Fruit fly (Drosophila melanogaster): ENCODE measurements around the gene NHP2.

The NHP2 gene

dm6 chr3L:14775711-14776660, 26.0 kb downstream of the NHP2 start, which contains the start of gene mop (continued):
- TF ChIP-seq CG9437 (GFP tag; optimal IDR thresholded peaks at IDR 0.05) (peak; percentile 6), fd96Cb (tag; optimal IDR thresholded peaks at IDR 0.05) (no peak), CG33557 (GFP tag; optimal IDR thresholded peaks at IDR 0.05) (no peak), Fer3 (tag; optimal IDR thresholded peaks at IDR 0.05) (no peak), bbx (GFP tag; IDR thresholded peaks at IDR 0.05; ENCODE audit: partially characterized antibody) (peak; percentile 65), Optix (GFP tag; IDR thresholded peaks at IDR 0.05) (no peak), sug (tag; optimal IDR thresholded peaks at IDR 0.05) (no peak), CG32772 (GFP tag; IDR thresholded peaks at IDR 0.05) (peak; percentile 58; the same call in 1 of the 2 replicates), twi (tag; optimal IDR thresholded peaks at IDR 0.05) (no peak), Xrp1 (GFP tag; IDR thresholded peaks at IDR 0.05) (no peak; the same call in 1 of the 2 replicates), CG3726 (GFP tag; IDR thresholded peaks at IDR 0.05) (no peak), CG6813 (GFP tag; optimal IDR thresholded peaks at IDR 0.05) (no peak), Hsf (GFP tag; optimal IDR thresholded peaks at IDR 0.05) (peak; percentile 1), CG33213 (GFP tag; optimal IDR thresholded peaks at IDR 0.05) (peak; percentile 45), CG4282 (GFP tag; optimal IDR thresholded peaks at IDR 0.05) (no peak), Chrac-16 (GFP tag; optimal IDR thresholded peaks at IDR 0.05) (peak; percentile 22), wor (GFP tag; IDR thresholded peaks at IDR 0.05) (no peak), nmo (GFP tag; optimal IDR thresholded peaks at IDR 0.05) (peak; percentile 61), tio (GFP tag; optimal IDR thresholded peaks at IDR 0.05) (no peak), CG14441 (GFP tag; IDR thresholded peaks at IDR 0.05) (peak; percentile 63), CG17328 (GFP tag; IDR thresholded peaks at IDR 0.05) (peak; percentile 62), CG32532 (GFP tag; IDR thresholded peaks at IDR 0.05) (peak; percentile 80), CG4820 (GFP tag; optimal IDR thresholded peaks at IDR 0.05) (peak; percentile 16), oc (tag; optimal IDR thresholded peaks at IDR 0.05) (no peak), fd3F (GFP tag; optimal IDR thresholded peaks at IDR 0.05) (peak; percentile 8), Nf-YC (tag; optimal IDR thresholded peaks at IDR 0.05) (no peak), CG12071 (GFP tag; optimal IDR thresholded peaks at IDR 0.05) (no peak), CG43689 (GFP tag; IDR thresholded peaks at IDR 0.05) (no peak), lilli (GFP tag; optimal IDR thresholded peaks at IDR 0.05) (peak; percentile 32), CG31441 (GFP tag; IDR thresholded peaks at IDR 0.05) (no peak), CG6791 (GFP tag; IDR thresholded peaks at IDR 0.05; ENCODE audit: partially characterized antibody) (peak; percentile 47; the same call in 1 of the 3 replicates), CkIIα-i1 (GFP tag; IDR thresholded peaks at IDR 0.05) (no peak), CG11456 (GFP tag; IDR thresholded peaks at IDR 0.05) (0 out of 3 replicates have a peak, but pooled peaks have one; percentile 55), hkb (optimal IDR thresholded peaks at IDR 0.05) (no peak), hkb (GFP tag; IDR thresholded peaks at IDR 0.05) (peak; percentile 62; the same call in 1 of the 2 replicates), Hr39 (optimal IDR thresholded peaks at IDR 0.05) (no peak), Aef1 (GFP tag; IDR thresholded peaks at IDR 0.05) (peak; percentile 30; the same call in 1 of the 3 replicates), CG17568 (GFP tag; optimal IDR thresholded peaks at IDR 0.05) (no peak), CG10979 (tag; optimal IDR thresholded peaks at IDR 0.05) (peak; percentile 43), CG18599 (GFP tag; optimal IDR thresholded peaks at IDR 0.05) (peak; percentile 21), CG6272 (GFP tag; IDR thresholded peaks at IDR 0.05) (no peak), ap (GFP tag; IDR thresholded peaks at IDR 0.05) (peak; percentile 43; the same call in 1 of the 2 replicates), Stat92E (GFP tag; optimal IDR thresholded peaks at IDR 0.05) (peak in 1 of 3 experiments; percentile 62), CG16815 (GFP tag; optimal IDR thresholded peaks at IDR 0.05) (no peak), CG10654 (GFP tag; optimal IDR thresholded peaks at IDR 0.05) (no peak), stwl (tag; optimal IDR thresholded peaks at IDR 0.05) (peak; percentile 55), CG10959 (GFP tag; IDR thresholded peaks at IDR 0.05) (0 out of 2 replicates have a peak, but pooled peaks have one; percentile 20), Oaz (GFP tag; IDR thresholded peaks at IDR 0.05) (no peak), CG17802 (tag; optimal IDR thresholded peaks at IDR 0.05) (no peak)

All from whole organism, embryonic.